Fruit fly (Drosophila melanogaster): ENCODE data around the gene CenG1A.
A peak's percentile ranks its signal among the peaks of the same experiment; 100 is the strongest.

Gene CenG1A

dm6 chr2L:13820176-13820575 is 15.2 kb upstream of the CenG1A start:
- TF ChIP-seq Clk (GFP tag; optimal IDR thresholded peaks at IDR 0.05), result no peak
- no peak for TF ChIP-seq CG5204 (GFP tag; optimal IDR thresholded peaks at IDR 0.05)
- no peak for TF ChIP-seq CG12768 (GFP tag; optimal IDR thresholded peaks at IDR 0.05)
- TF ChIP-seq CG7045 (GFP tag; optimal IDR thresholded peaks at IDR 0.05), result no peak
- no peak for TF ChIP-seq cnc (optimal IDR thresholded peaks at IDR 0.05)
- no peak for TF ChIP-seq bab1 (GFP tag; optimal IDR thresholded peaks at IDR 0.05)
- no peak for TF ChIP-seq pad (GFP tag; optimal IDR thresholded peaks at IDR 0.05)
- TF ChIP-seq kay (GFP tag; ENCODE audit: borderline replicate concordance), result no peak
- no peak for TF ChIP-seq cic (GFP tag; optimal IDR thresholded peaks at IDR 0.05)
- TF ChIP-seq CG1620 (GFP tag; optimal IDR thresholded peaks at IDR 0.05), result no peak
- TF ChIP-seq toe (GFP tag; optimal IDR thresholded peaks at IDR 0.05), result no peak

DNA sequence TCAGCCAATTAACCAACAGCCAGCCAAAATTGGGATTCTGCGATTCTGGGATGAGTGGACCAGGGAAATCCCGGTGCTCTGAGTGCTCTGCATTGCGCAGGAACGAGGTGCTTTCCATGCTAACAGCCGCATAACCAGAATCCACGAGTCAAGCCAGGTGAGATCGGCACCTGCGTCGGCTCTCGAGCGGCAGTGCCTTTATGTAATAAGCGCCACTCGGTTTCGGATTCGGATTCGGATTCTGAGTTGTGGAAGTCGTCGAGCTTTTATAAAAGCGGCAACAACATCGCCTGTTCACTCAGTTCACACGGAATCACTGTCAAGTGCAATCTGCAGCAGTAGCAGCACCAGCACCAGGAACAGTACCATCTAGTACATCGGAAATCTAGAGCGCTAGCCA is 14.4 kb upstream of the CenG1A start, which contains the start of gene b:
TSS of gene b (plus strand) at position 301 of the 400 bp plus-strand sequence.
- TF ChIP-seq cic (GFP tag; optimal IDR thresholded peaks at IDR 0.05) (no peak), Hr96 (GFP tag; optimal IDR thresholded peaks at IDR 0.05) (peak; percentile 29), ovo (GFP tag; optimal IDR thresholded peaks at IDR 0.05) (no peak), cnc (optimal IDR thresholded peaks at IDR 0.05) (no peak), CG1620 (GFP tag; optimal IDR thresholded peaks at IDR 0.05) (no peak), Crg-1 (GFP tag; optimal IDR thresholded peaks at IDR 0.05) (no peak), CG7045 (GFP tag; optimal IDR thresholded peaks at IDR 0.05) (no peak)

- TF ChIP-seq CG7045 (GFP tag; optimal IDR thresholded peaks at IDR 0.05) (no peak), tj (GFP tag; optimal IDR thresholded peaks at IDR 0.05) (no peak), kay (GFP tag; ENCODE audit: borderline replicate concordance) (no peak), CG5204 (GFP tag; optimal IDR thresholded peaks at IDR 0.05) (no peak), Mnt (GFP tag; optimal IDR thresholded peaks at IDR 0.05) (no peak), pad (GFP tag; optimal IDR thresholded peaks at IDR 0.05) (no peak), toe (GFP tag; optimal IDR thresholded peaks at IDR 0.05) (no peak), Crg-1 (GFP tag; optimal IDR thresholded peaks at IDR 0.05) (no peak), CG1620 (GFP tag; optimal IDR thresholded peaks at IDR 0.05) (no peak), cic (GFP tag; optimal IDR thresholded peaks at IDR 0.05) (no peak)
These were observed 7.8 kb upstream of the CenG1A start, which contains the start of gene PolG1 for dm6 chr2L:13827557-13827956. Gene PolG1, minus strand, starts transcription at chr2L:13827772.

DNA sequence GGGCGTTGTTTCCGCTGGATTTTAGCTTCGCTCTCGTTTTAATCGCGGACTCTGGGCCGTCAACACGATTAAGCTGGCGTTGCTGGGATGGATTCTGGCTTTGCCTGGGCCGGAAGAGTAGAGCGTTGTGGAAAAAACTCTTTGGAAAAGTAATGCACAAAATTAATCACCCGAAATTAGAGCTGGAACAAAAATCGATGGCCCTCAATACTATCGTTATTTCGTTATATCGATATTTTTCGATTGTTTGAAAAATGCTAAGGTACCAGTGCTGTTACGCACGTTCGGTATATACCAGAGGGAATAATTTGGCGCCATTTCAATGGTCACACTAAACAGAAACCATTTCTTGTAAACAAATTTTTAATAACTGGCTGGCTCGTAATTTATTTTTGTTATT is 5.8 kb upstream of the CenG1A start, which contains the start of the genes Arpc1 and Orc5:
TSS of gene Arpc1 (minus strand) at position 202 of the 400 bp plus-strand sequence.
TSS of gene Orc5 (plus strand) at position 298 of the 400 bp plus-strand sequence.
- TF ChIP-seq cic (GFP tag; optimal IDR thresholded peaks at IDR 0.05) (no peak), CG7045 (GFP tag; optimal IDR thresholded peaks at IDR 0.05) (no peak), CG11617 (GFP tag; optimal IDR thresholded peaks at IDR 0.05) (no peak), CG1620 (GFP tag; optimal IDR thresholded peaks at IDR 0.05) (peak; percentile 30), Hr96 (GFP tag; optimal IDR thresholded peaks at IDR 0.05) (no peak), CG33017 (tag; optimal IDR thresholded peaks at IDR 0.05) (no peak), kay (GFP tag; ENCODE audit: borderline replicate concordance) (no peak), bab1 (GFP tag; optimal IDR thresholded peaks at IDR 0.05) (peak; percentile 72), CG5204 (GFP tag; optimal IDR thresholded peaks at IDR 0.05) (no peak), toe (GFP tag; optimal IDR thresholded peaks at IDR 0.05) (no peak), Mnt (GFP tag; optimal IDR thresholded peaks at IDR 0.05) (no peak), pad (GFP tag; optimal IDR thresholded peaks at IDR 0.05) (no peak), CG14711 (tag; optimal IDR thresholded peaks at IDR 0.05) (peak; percentile 14), tj (GFP tag; optimal IDR thresholded peaks at IDR 0.05) (no peak), CG12768 (GFP tag; optimal IDR thresholded peaks at IDR 0.05) (no peak), ovo (GFP tag; optimal IDR thresholded peaks at IDR 0.05) (no peak), Clk (GFP tag; optimal IDR thresholded peaks at IDR 0.05) (no peak), CG7101 (tag; optimal IDR thresholded peaks at IDR 0.05) (peak; percentile 6), cnc (optimal IDR thresholded peaks at IDR 0.05) (no peak), Crg-1 (GFP tag; optimal IDR thresholded peaks at IDR 0.05) (peak; percentile 6)

DNA sequence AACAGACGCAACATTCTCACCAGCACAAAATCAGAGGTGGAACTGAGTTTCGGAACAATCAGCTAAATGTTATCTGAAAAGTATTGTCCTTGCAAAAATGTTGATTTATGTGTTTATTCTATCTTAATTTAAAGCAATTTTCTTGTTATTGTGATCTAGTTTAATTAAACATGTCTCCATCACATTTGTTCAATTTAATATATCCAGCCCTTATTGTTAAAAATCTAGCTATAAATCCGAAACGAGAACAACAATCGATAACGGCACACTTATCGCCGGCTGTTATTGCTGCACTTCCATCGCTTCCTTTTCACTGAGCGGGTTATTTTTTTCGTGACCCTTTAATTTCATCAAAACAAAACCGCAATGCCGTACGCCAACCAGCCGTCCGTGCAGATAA is 2.3 kb upstream of the CenG1A start, which contains the start of the genes GatC, PolG2 and Polr2C:
TSS of gene GatC (minus strand) at position 48 of the 400 bp plus-strand sequence.
TSS of gene PolG2 (minus strand) at position 48 of the 400 bp plus-strand sequence.
TSS of gene Polr2C (plus strand) at position 280 of the 400 bp plus-strand sequence.
- peak; percentile 11 for TF ChIP-seq CG33017 (tag; optimal IDR thresholded peaks at IDR 0.05)
- TF ChIP-seq CG12768 (GFP tag; optimal IDR thresholded peaks at IDR 0.05), result no peak
- no peak for TF ChIP-seq kay (GFP tag; ENCODE audit: borderline replicate concordance)
- TF ChIP-seq CG1620 (GFP tag; optimal IDR thresholded peaks at IDR 0.05), result peak; percentile 12
- TF ChIP-seq tj (GFP tag; optimal IDR thresholded peaks at IDR 0.05), result peak; percentile 0
- no peak for TF ChIP-seq toe (GFP tag; optimal IDR thresholded peaks at IDR 0.05)
- no peak for TF ChIP-seq CG7045 (GFP tag; optimal IDR thresholded peaks at IDR 0.05)
- no peak for TF ChIP-seq CG5204 (GFP tag; optimal IDR thresholded peaks at IDR 0.05)
- no peak for TF ChIP-seq CG11617 (GFP tag; optimal IDR thresholded peaks at IDR 0.05)
- no peak for TF ChIP-seq pad (GFP tag; optimal IDR thresholded peaks at IDR 0.05)
- no peak for TF ChIP-seq Clk (GFP tag; optimal IDR thresholded peaks at IDR 0.05)
- TF ChIP-seq Mnt (GFP tag; optimal IDR thresholded peaks at IDR 0.05), result peak; percentile 38
- TF ChIP-seq CG7101 (tag; optimal IDR thresholded peaks at IDR 0.05), result peak; percentile 53
- TF ChIP-seq cic (GFP tag; optimal IDR thresholded peaks at IDR 0.05), result no peak
- no peak for TF ChIP-seq Hr96 (GFP tag; optimal IDR thresholded peaks at IDR 0.05)
- no peak for TF ChIP-seq bab1 (GFP tag; optimal IDR thresholded peaks at IDR 0.05)
- peak; percentile 33 for TF ChIP-seq Crg-1 (GFP tag; optimal IDR thresholded peaks at IDR 0.05)
- TF ChIP-seq CG14711 (tag; optimal IDR thresholded peaks at IDR 0.05), result peak; percentile 19

DNA sequence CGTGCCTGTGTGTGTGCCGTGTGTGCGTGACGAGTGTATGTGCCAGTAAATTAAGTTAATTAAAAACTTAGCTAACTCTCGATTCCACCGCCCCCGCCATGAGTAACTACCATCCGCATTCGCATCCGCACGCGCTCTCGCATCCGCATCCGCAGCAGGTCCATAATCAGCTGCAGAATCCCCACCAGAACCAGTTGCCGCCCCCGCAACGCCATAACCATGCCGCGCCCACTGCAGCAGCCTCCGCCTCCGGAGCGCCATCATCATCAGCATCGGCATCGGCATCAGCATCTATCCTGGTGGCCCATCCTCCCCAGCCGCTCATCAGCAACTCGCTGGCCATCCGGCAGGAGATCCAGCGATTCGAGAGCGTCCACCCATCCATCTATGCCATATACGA is 595 bp downstream of the CenG1A start:
- no peak for TF ChIP-seq CG1620 (GFP tag; optimal IDR thresholded peaks at IDR 0.05)
- TF ChIP-seq CG14711 (tag; optimal IDR thresholded peaks at IDR 0.05), result no peak
- TF ChIP-seq tj (GFP tag; optimal IDR thresholded peaks at IDR 0.05), result no peak
- TF ChIP-seq kay (GFP tag; ENCODE audit: borderline replicate concordance), result no peak
- TF ChIP-seq Crg-1 (GFP tag; optimal IDR thresholded peaks at IDR 0.05), result no peak
- TF ChIP-seq cnc (optimal IDR thresholded peaks at IDR 0.05), result no peak
- no peak for TF ChIP-seq Clk (GFP tag; optimal IDR thresholded peaks at IDR 0.05)
- no peak for TF ChIP-seq CG33017 (tag; optimal IDR thresholded peaks at IDR 0.05)
- TF ChIP-seq Mnt (GFP tag; optimal IDR thresholded peaks at IDR 0.05), result no peak
- no peak for TF ChIP-seq bab1 (GFP tag; optimal IDR thresholded peaks at IDR 0.05)
- TF ChIP-seq toe (GFP tag; optimal IDR thresholded peaks at IDR 0.05), result no peak
- TF ChIP-seq CG11617 (GFP tag; optimal IDR thresholded peaks at IDR 0.05), result no peak
- TF ChIP-seq Hr96 (GFP tag; optimal IDR thresholded peaks at IDR 0.05), result no peak
- no peak for TF ChIP-seq cic (GFP tag; optimal IDR thresholded peaks at IDR 0.05)

All from whole organism, adult.